Worm (Caenorhabditis elegans) whole organism, L4 larva: Measurements from ENCODE around the gene EEED8.13.

Source experiments
- F37D6.2 ChIP-seq: sonication (generic microtip); optimal IDR thresholded peaks from 2 replicates; lab custom pipeline; 2016; ENCODE audit warnings: mild to moderate bottlenecking, missing genetic modification characterization, missing compliant biosample characterization
- F49E8.2 ChIP-seq: sonication (generic microtip); optimal IDR thresholded peaks from 2 replicates; lab custom pipeline; 2016; ENCODE audit warnings: missing compliant biosample characterization, mild to moderate bottlenecking, missing genetic modification characterization, borderline replicate concordance
- Y48G9A.11 ChIP-seq: fragments of 200-800 bp; sonication (Bioruptor generic); IDR thresholded peaks from 2 replicates; pipeline ENCODE4 v1.3.6; 2022; ENCODE audit warnings: missing genetic modification reagents, missing genetic modification characterization, missing compliant biosample characterization
- Y75B8A.6 ChIP-seq: fragments of 200-800 bp; sonication (Bioruptor generic); IDR thresholded peaks from 2 replicates; pipeline ENCODE4 v1.3.6; 2022; ENCODE audit warnings: missing genetic modification reagents, missing genetic modification characterization, missing compliant biosample characterization
- aha-1 ChIP-seq: fragments of 150-350 bp; peaks from one replicate; lab custom pipeline; 2014; ENCODE audit warnings: missing biosample characterization, missing genetic modification characterization
- aly-2 ChIP-seq: sonication (generic microtip); optimal IDR thresholded peaks from 2 replicates; lab custom pipeline; 2018; ENCODE audit warnings: missing biosample characterization, missing genetic modification characterization
- ama-1 ChIP-seq: fragments of 150-350 bp; optimal IDR thresholded peaks from 2 replicates; lab custom pipeline; 2014; ENCODE audit warnings: inconsistent platforms, mixed read lengths
- ceh-28 ChIP-seq: fragments of 150-350 bp; optimal IDR thresholded peaks from 2 replicates; lab custom pipeline; 2014; ENCODE audit warnings: missing biosample characterization, missing genetic modification reagents, missing genetic modification characterization
- ctbp-1 ChIP-seq: fragments of 200-800 bp; sonication (Bioruptor generic); IDR thresholded peaks from 2 replicates; pipeline ENCODE4 v1.3.6; 2022; ENCODE audit warnings: missing genetic modification reagents, missing genetic modification characterization, missing compliant biosample characterization
- daf-12 ChIP-seq: fragments of 150-350 bp; optimal IDR thresholded peaks from 2 replicates; lab custom pipeline; 2014; ENCODE audit warnings: missing biosample characterization, missing genetic modification reagents, missing genetic modification characterization
- daf-16 ChIP-seq, 3 experiments: sonication (generic microtip); optimal IDR thresholded peaks; 2 replicates each; lab custom pipeline; 2016 to 2017; ENCODE audit warnings: missing genetic modification characterization in 3 of 3, missing genetic modification reagents in 3 of 3, mild to moderate bottlenecking in 2 of 3, missing compliant biosample characterization in 2 of 3, missing biosample characterization in 1 of 3, moderate library complexity in 1 of 3
- daf-19 ChIP-seq: fragments of 200-800 bp; sonication (Bioruptor generic); conservative IDR thresholded peaks from 2 replicates; pipeline ENCODE4 v1.3.6; 2022; ENCODE audit warnings: missing genetic modification characterization, missing compliant biosample characterization
- daf-8 ChIP-seq: fragments of 200-800 bp; sonication (Bioruptor generic); IDR thresholded peaks from 2 replicates; pipeline ENCODE4 v1.3.6; 2022; ENCODE audit warnings: missing genetic modification characterization, missing compliant biosample characterization
- dmd-6 ChIP-seq: fragments of 200-800 bp; sonication (Bioruptor generic); IDR thresholded peaks from 2 replicates; pipeline ENCODE4 v1.3.6; 2022; ENCODE audit warnings: missing genetic modification reagents, missing genetic modification characterization, missing compliant biosample characterization
- dmd-9 ChIP-seq: fragments of 200-800 bp; sonication (Bioruptor generic); IDR thresholded peaks from 2 replicates; pipeline ENCODE4 v1.3.6; 2022; ENCODE audit warnings: missing genetic modification reagents, missing genetic modification characterization, missing compliant biosample characterization
- dve-1 ChIP-seq: sonication (generic microtip); optimal IDR thresholded peaks from 2 replicates; lab custom pipeline; 2017; ENCODE audit warnings: antibody characterized with exemption, mild to moderate bottlenecking, missing genetic modification characterization, missing compliant biosample characterization; ENCODE audit not compliant: insufficient read depth
- egl-27 ChIP-seq: sonication (generic microtip); optimal IDR thresholded peaks from 3 replicates; lab custom pipeline; 2017; ENCODE audit warnings: missing biosample characterization, missing genetic modification reagents, missing genetic modification characterization
- hif-1 ChIP-seq, 2 experiments: sonication (generic microtip); optimal IDR thresholded peaks; 2 replicates each; lab custom pipeline; 2016 to 2017; ENCODE audit warnings: missing compliant biosample characterization in 2 of 2, missing genetic modification characterization in 2 of 2, missing genetic modification reagents in 2 of 2, missing genotype in 2 of 2, mild to moderate bottlenecking in 1 of 2
- hlh-11 ChIP-seq: fragments of 200-800 bp; sonication (Bioruptor generic); optimal IDR thresholded peaks from 2 replicates; lab custom pipeline; 2018; ENCODE audit warnings: mild to moderate bottlenecking, missing genetic modification characterization, missing compliant biosample characterization
- jun-1 ChIP-seq: fragments of 150-350 bp; optimal IDR thresholded peaks from 2 replicates; lab custom pipeline; 2014; ENCODE audit warnings: missing biosample characterization, missing genetic modification reagents, missing genetic modification characterization
- lin-13 ChIP-seq: fragments of 150-350 bp; optimal IDR thresholded peaks from 2 replicates; lab custom pipeline; 2014; ENCODE audit warnings: missing biosample characterization, missing genetic modification reagents, missing genetic modification characterization
- lin-38 ChIP-seq: fragments of 200-800 bp; sonication (Bioruptor generic); IDR thresholded peaks from 2 replicates; pipeline ENCODE4 v1.3.6; 2022; ENCODE audit warnings: missing genetic modification reagents, missing genetic modification characterization, missing compliant biosample characterization
- madf-5 ChIP-seq, 2 experiments: fragments of 200-800 bp; sonication (Bioruptor generic); IDR thresholded peaks; 2 replicates each; pipeline ENCODE4 v1.3.6; 2022; ENCODE audit warnings: missing compliant biosample characterization in 2 of 2, missing genetic modification characterization in 2 of 2
- madf-9 ChIP-seq: fragments of 200-800 bp; sonication (Bioruptor generic); conservative IDR thresholded peaks from 2 replicates; pipeline ENCODE4 v1.3.6; 2022; ENCODE audit warnings: missing genetic modification reagents, missing genetic modification characterization, missing compliant biosample characterization
- mep-1 ChIP-seq: fragments of 150-350 bp; sonication (generic microtip); optimal IDR thresholded peaks from 3 replicates; lab custom pipeline; 2014; ENCODE audit warnings: missing biosample characterization, missing genetic modification characterization
- mxl-2 ChIP-seq: fragments of 200-800 bp; sonication (Bioruptor generic); conservative IDR thresholded peaks from 2 replicates; pipeline ENCODE4 v1.3.6; 2022; ENCODE audit warnings: missing genetic modification reagents, missing genetic modification characterization, missing compliant biosample characterization
- mxl-3 ChIP-seq: fragments of 200-800 bp; sonication (Bioruptor generic); optimal IDR thresholded peaks from 2 replicates; lab custom pipeline; 2018; ENCODE audit warnings: mild to moderate bottlenecking, missing genetic modification characterization, missing compliant biosample characterization
- nhr-102 ChIP-seq: sonication (generic microtip); optimal IDR thresholded peaks from 2 replicates; lab custom pipeline; 2016; ENCODE audit warnings: mild to moderate bottlenecking, missing genetic modification characterization, moderate library complexity, missing compliant biosample characterization
- nhr-25 ChIP-seq: sonication (generic microtip); optimal IDR thresholded peaks from 2 replicates; lab custom pipeline; 2017; ENCODE audit warnings: missing genetic modification characterization, mild to moderate bottlenecking, missing compliant biosample characterization, antibody characterized with exemption, moderate library complexity, borderline replicate concordance; ENCODE audit not compliant: insufficient read depth
- nhr-76 ChIP-seq: fragments of 150-350 bp; optimal IDR thresholded peaks from 2 replicates; lab custom pipeline; 2014; ENCODE audit warnings: missing biosample characterization, missing genetic modification characterization
- nhr-77 ChIP-seq: fragments of 150-350 bp; optimal IDR thresholded peaks from 2 replicates; lab custom pipeline; 2014; ENCODE audit warnings: missing biosample characterization, missing genetic modification characterization
- pha-4 ChIP-seq, 2 experiments: fragments of 150-350 bp in 1 of 2; fragments of 200-800 bp in 1 of 2; sonication (Bioruptor generic) in 1 of 2; IDR thresholded peaks in 1 of 2; optimal IDR thresholded peaks in 1 of 2; 2 replicates each; pipeline versions ENCODE4 v1.3.6 to Lab custom; 2014 to 2022; ENCODE audit warnings: missing genetic modification characterization in 2 of 2, missing genetic modification reagents in 2 of 2, missing biosample characterization in 1 of 2, missing compliant biosample characterization in 1 of 2
- pqm-1 ChIP-seq: sonication (generic microtip); optimal IDR thresholded peaks from 2 replicates; lab custom pipeline; 2017; ENCODE audit warnings: missing biosample characterization, missing genetic modification characterization
- rbr-2 ChIP-seq: sonication (generic microtip); optimal IDR thresholded peaks from 2 replicates; lab custom pipeline; 2016; ENCODE audit warnings: missing genotype, missing genetic modification characterization, missing compliant biosample characterization
- snpc-4 ChIP-seq: fragments of 150-350 bp; optimal IDR thresholded peaks from 2 replicates; lab custom pipeline; 2014; ENCODE audit warnings: missing biosample characterization, missing genetic modification characterization
- tra-1 ChIP-seq: fragments of 200-800 bp; sonication (Bioruptor generic); IDR thresholded peaks from 2 replicates; pipeline ENCODE4 v1.3.6; 2022; ENCODE audit warnings: missing genetic modification reagents, missing genetic modification characterization, missing compliant biosample characterization
- unc-130 ChIP-seq: sonication (generic microtip); optimal IDR thresholded peaks from 2 replicates; lab custom pipeline; 2016; ENCODE audit warnings: missing genetic modification reagents, missing genetic modification characterization, missing compliant biosample characterization
- ztf-7 ChIP-seq: fragments of 150-350 bp; optimal IDR thresholded peaks from 2 replicates; lab custom pipeline; 2014; ENCODE audit warnings: missing biosample characterization, missing genetic modification characterization

EEED8.13 gene

DNA sequence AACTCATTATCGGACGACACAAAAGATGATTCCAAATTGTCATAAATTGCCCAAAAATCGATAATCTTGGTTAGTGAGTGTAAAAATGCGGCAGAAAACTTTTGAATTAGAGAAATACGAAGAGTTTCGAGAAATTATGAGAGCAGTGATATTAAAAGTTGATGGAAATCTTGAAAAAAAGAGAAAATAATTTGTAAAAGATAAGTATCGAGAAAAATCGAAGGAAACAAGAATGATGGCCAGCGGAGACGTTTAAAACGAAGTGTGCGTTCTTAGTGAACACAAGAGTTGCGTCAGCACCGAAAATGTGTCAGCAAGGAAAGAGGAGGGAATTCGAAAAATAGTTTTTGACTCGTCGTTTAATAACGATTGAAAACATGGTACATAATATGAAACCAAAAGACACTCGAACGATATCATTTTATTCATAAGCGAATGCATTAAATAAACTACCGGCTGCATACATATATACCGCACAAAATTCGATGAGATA lies 22.5 kb downstream of the EEED8.13 start, which contains the start of gene ndx-6 (continued):
- TF ChIP-seq ctbp-1 (GFP tag; lab: Robert Waterston, UW) (0 out of 2 replicates have a peak, but pooled peaks have one; percentile 23), hlh-11 (peak; percentile 72), mep-1 (peak; percentile 86), lin-13 (GFP tag; lab: Kevin White, UChicago) (peak; percentile 64), hif-1 (tag; optimal IDR thresholded peaks at IDR 0.05; lab: Kevin White, UChicago) (peak in 1 of 2 experiments; percentile 43), nhr-102 (tag; lab: Kevin White, UChicago) (peak; percentile 74), nhr-76 (no peak), rbr-2 (tag; lab: Kevin White, UChicago) (peak; percentile 75), mxl-2 (no peak), dmd-6 (GFP tag; lab: Robert Waterston, UW) (peak; percentile 61), madf-9 (GFP tag; lab: Robert Waterston, UW) (peak; percentile 35; the same call in 1 of the 2 replicates), mxl-3 (GFP tag; lab: Kevin White, UChicago) (peak; percentile 57), dmd-9 (GFP tag; lab: Robert Waterston, UW) (0 out of 2 replicates have a peak, but pooled peaks have one; percentile 42), pha-4 (GFP tag; IDR thresholded peaks at IDR 0.05; lab: Robert Waterston, UW) (no peak; the same call in 1 of the 2 replicates), pha-4 (tag; optimal IDR thresholded peaks at IDR 0.05; lab: Kevin White, UChicago) (peak; percentile 64), Y48G9A.11 (GFP tag; lab: Robert Waterston, UW) (no peak), ceh-28 (no peak)
- TF ChIP-seq, all 104 proteins: peak for 46

DNA sequence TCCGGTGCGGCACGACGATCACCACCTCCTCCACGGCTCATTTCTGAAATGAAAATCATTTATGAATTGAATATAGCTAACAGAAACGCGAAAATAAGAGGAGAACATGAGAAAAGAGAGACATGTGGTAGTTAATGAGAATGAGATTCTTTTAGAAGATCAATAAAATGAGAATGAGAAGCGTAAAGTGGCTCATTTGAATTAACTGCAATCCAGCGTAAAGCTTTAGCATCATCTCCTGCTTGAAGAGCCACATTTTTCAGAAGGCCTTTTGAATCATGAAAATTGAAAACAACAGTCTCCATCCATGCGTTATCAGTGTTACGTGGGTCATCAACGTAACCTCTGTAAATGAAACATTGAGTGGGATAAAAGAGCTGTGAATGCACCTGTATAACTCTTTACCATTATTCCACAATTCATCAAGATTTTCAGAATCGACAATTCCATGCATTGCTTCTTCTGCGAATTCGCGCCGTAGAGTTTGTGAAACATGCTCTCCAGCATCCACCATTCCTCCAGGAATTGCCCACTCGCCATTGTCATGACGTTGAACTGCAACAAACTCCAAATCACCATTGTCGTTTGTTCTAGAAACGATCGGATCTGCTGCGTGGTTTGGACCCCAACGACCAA lies 23.5 kb downstream of the EEED8.13 start, which contains the start of gene rsp-4:
TSS of gene rsp-4 (minus strand) at position 51 of the 636 bp plus-strand sequence.
- TF ChIP-seq dmd-9 (GFP tag; lab: Robert Waterston, UW), result no peak
- TF ChIP-seq aha-1 (tag; lab: Kevin White, UChicago), result peak; percentile 94
- TF ChIP-seq, all 104 proteins: peak for 1

DNA sequence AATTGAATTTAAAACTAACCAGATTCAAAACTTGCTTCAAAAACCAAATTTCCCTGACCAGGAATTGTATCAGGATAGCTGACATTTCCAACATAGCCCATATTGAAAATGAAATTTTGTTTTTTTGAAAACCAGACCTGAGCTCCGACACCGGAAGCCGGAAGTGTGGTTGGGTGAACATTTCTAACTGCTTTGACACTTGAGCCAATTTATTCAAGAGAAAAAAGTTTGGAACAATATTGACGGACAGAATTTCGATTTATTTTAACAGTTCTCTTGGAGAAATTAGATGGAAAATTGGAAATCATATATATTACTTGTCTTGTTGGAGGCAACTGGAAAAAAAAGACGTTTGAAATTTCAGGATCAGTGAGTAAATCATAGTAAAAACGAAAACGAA lies 25.1 kb downstream of the EEED8.13 start, which contains the start of gene ccpp-6:
TSS of gene ccpp-6 (minus strand) at position 101 of the 400 bp plus-strand sequence.
- peak; percentile 0 for TF ChIP-seq ama-1 (lab: Kevin White, UChicago)
- TF ChIP-seq mep-1, result peak; percentile 25
- TF ChIP-seq dmd-6 (GFP tag; lab: Robert Waterston, UW), result no peak
- TF ChIP-seq lin-38 (GFP tag; lab: Robert Waterston, UW), result 0 out of 2 replicates have a peak, but pooled peaks have one; percentile 16
- TF ChIP-seq madf-5 (GFP tag; IDR thresholded peaks at IDR 0.05; lab: Robert Waterston, UW), result no peak
- peak; percentile 11 for TF ChIP-seq aha-1 (tag; lab: Kevin White, UChicago)
- no peak for TF ChIP-seq ceh-28

DNA sequence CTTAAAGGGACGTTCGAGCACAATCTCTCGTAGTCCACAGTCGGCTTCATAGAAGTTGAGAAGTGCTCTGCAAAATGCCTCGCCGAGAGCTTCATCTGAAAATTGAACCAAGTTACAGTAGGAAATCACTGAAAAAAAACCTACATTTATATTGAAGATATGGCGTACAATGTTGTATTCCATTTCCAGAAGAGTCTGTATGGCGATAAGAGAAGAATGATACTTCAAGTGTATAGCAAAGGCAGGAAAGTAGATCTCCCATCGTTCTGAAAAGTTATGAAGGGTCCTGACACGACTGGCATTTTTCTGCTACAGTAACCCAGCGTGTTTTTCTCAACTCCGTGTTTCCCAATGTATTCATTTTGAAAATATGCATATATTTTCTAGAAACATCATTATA lies 28.1 kb downstream of the EEED8.13 start:
- TF ChIP-seq daf-12 (tag; lab: Kevin White, UChicago), result no peak
- TF ChIP-seq daf-16 (GFP tag; optimal IDR thresholded peaks at IDR 0.05; lab: Kevin White, UChicago), result no peak
- TF ChIP-seq daf-16 (tag; optimal IDR thresholded peaks at IDR 0.05; lab: Kevin White, UChicago), result peak; percentile 22

DNA sequence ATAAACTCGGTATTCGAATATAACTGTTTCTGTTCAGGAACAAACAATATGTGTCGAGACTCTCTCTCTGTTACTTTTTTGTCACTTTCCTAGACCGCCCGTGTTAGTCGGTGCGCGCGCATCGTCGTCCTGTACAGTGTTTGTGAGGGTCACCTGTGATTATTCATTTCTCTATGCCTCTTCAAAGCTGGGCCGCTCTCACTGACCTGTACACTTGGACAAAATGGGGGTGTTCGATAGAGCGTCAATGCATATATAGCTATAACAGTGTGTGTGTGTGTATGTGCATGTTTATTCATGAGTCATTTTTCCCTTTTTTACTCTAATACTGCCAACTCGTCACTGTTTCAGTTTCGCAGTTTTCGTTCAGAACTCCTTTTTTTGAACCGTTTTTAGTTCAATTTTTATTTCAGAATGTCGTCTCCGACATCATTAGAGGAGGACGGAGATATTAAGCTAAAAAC lies 32.7 kb downstream of the EEED8.13 start, which contains the start of gene pkc-3:
TSS of gene pkc-3 (plus strand) at position 414 of the 464 bp plus-strand sequence.
- TF ChIP-seq ceh-28, result no peak
- no peak for TF ChIP-seq tra-1 (GFP tag; lab: Robert Waterston, UW)
- peak; percentile 15 for TF ChIP-seq unc-130 (GFP tag; lab: Kevin White, UChicago)
- no peak for TF ChIP-seq snpc-4
- TF ChIP-seq dve-1 (tag; lab: Kevin White, UChicago), result peak; percentile 85
- TF ChIP-seq pqm-1 (tag; lab: Kevin White, UChicago), result peak; percentile 71
- TF ChIP-seq egl-27 (tag; lab: Kevin White, UChicago), result no peak
- no peak for TF ChIP-seq daf-8 (GFP tag; lab: Robert Waterston, UW)
- no peak for TF ChIP-seq F37D6.2 (tag; lab: Kevin White, UChicago)
- TF ChIP-seq aly-2 (tag; lab: Kevin White, UChicago), result no peak
- no peak for TF ChIP-seq ztf-7 (tag; lab: Kevin White, UChicago)
- peak; percentile 95 for TF ChIP-seq nhr-25 (tag; lab: Kevin White, UChicago)
- peak; percentile 86 for TF ChIP-seq mxl-3 (GFP tag; lab: Kevin White, UChicago)
- TF ChIP-seq pha-4 (GFP tag; IDR thresholded peaks at IDR 0.05; lab: Robert Waterston, UW), result peak; percentile 39; the same call in 1 of the 2 replicates
- TF ChIP-seq pha-4 (tag; optimal IDR thresholded peaks at IDR 0.05; lab: Kevin White, UChicago), result peak; percentile 68
- no peak for TF ChIP-seq daf-19 (GFP tag; lab: Robert Waterston, UW)
- peak; percentile 89 for TF ChIP-seq nhr-77 (tag; lab: Kevin White, UChicago)
- peak; percentile 59 for TF ChIP-seq nhr-102 (tag; lab: Kevin White, UChicago)
- TF ChIP-seq Y75B8A.6 (GFP tag; lab: Robert Waterston, UW), result 0 out of 2 replicates have a peak, but pooled peaks have one; percentile 27
- no peak for TF ChIP-seq F49E8.2 (tag; lab: Kevin White, UChicago)
- TF ChIP-seq jun-1, result peak; percentile 40
